Worm (Caenorhabditis elegans) whole organism, L2 larva: ENCODE results near the gene math-3.

Experiments
- C34F6.9 ChIP-seq: fragments of 150-350 bp; optimal IDR thresholded peaks from 2 replicates; lab custom pipeline; 2014; ENCODE audit warnings: missing biosample characterization, missing genetic modification characterization
- R02D3.7 ChIP-seq: fragments of 150-350 bp; optimal IDR thresholded peaks from 2 replicates; lab custom pipeline; 2014; ENCODE audit warnings: missing biosample characterization, missing genetic modification characterization
- ZK546.5 ChIP-seq: sonication (generic microtip); optimal IDR thresholded peaks from 2 replicates; lab custom pipeline; 2017; ENCODE audit warnings: missing biosample characterization, missing genetic modification characterization
- alr-1 ChIP-seq: fragments of 150-350 bp; optimal IDR thresholded peaks from 2 replicates; lab custom pipeline; 2014; ENCODE audit warnings: missing biosample characterization, missing genetic modification characterization
- aly-2 ChIP-seq: fragments of 150-350 bp; optimal IDR thresholded peaks from 2 replicates; lab custom pipeline; 2014; ENCODE audit warnings: missing biosample characterization, missing genetic modification characterization
- ceh-16 ChIP-seq: fragments of 150-350 bp; optimal IDR thresholded peaks from 2 replicates; lab custom pipeline; 2014; ENCODE audit warnings: missing biosample characterization, missing genetic modification characterization
- ceh-82 ChIP-seq: fragments of 150-350 bp; optimal IDR thresholded peaks from 2 replicates; lab custom pipeline; 2014; ENCODE audit warnings: missing biosample characterization, missing genetic modification characterization
- crh-2 ChIP-seq: sonication (generic microtip); optimal IDR thresholded peaks from 2 replicates; lab custom pipeline; 2017; ENCODE audit warnings: missing biosample characterization, missing genetic modification characterization
- dmd-4 ChIP-seq: sonication (generic microtip); optimal IDR thresholded peaks from 2 replicates; lab custom pipeline; 2017; ENCODE audit warnings: missing biosample characterization, missing genetic modification characterization
- elt-1 ChIP-seq: fragments of 150-350 bp; optimal IDR thresholded peaks from 2 replicates; lab custom pipeline; 2014; ENCODE audit warnings: missing biosample characterization, missing genetic modification characterization
- elt-3 ChIP-seq: sonication (generic microtip); optimal IDR thresholded peaks from 2 replicates; lab custom pipeline; 2017; ENCODE audit warnings: missing biosample characterization, missing genetic modification characterization
- fos-1 ChIP-seq: fragments of 150-350 bp; optimal IDR thresholded peaks from 2 replicates; lab custom pipeline; 2014; ENCODE audit warnings: missing biosample characterization, missing genetic modification characterization
- lin-11 ChIP-seq: fragments of 150-350 bp; sonication (generic microtip); optimal IDR thresholded peaks from 2 replicates; lab custom pipeline; 2014; ENCODE audit warnings: missing biosample characterization, missing genetic modification characterization, inconsistent platforms, mixed read lengths
- lin-13 ChIP-seq: fragments of 150-350 bp; optimal IDR thresholded peaks from 2 replicates; lab custom pipeline; 2014; ENCODE audit warnings: missing biosample characterization, missing genetic modification reagents, missing genetic modification characterization
- lin-39 ChIP-seq: fragments of 150-350 bp; optimal IDR thresholded peaks from 2 replicates; lab custom pipeline; 2014; ENCODE audit warnings: missing biosample characterization, missing genetic modification reagents, missing genetic modification characterization
- lsy-2 ChIP-seq, 2 experiments: fragments of 150-350 bp in 1 of 2; sonication (generic microtip) in 1 of 2; optimal IDR thresholded peaks; 2 replicates each; lab custom pipeline; 2014 to 2017; ENCODE audit warnings: missing biosample characterization in 2 of 2, missing genetic modification characterization in 2 of 2
- mab-5 ChIP-seq: fragments of 150-350 bp; optimal IDR thresholded peaks from 2 replicates; lab custom pipeline; 2014; ENCODE audit warnings: missing biosample characterization, missing genetic modification characterization
- mbf-1 ChIP-seq: sonication (generic microtip); optimal IDR thresholded peaks from 2 replicates; lab custom pipeline; 2017; ENCODE audit warnings: missing biosample characterization, missing genetic modification characterization
- mdl-1 ChIP-seq, 2 experiments: fragments of 150-350 bp in 1 of 2; sonication (generic microtip) in 1 of 2; optimal IDR thresholded peaks; 2 replicates each; lab custom pipeline; 2017; ENCODE audit warnings: missing biosample characterization in 2 of 2, missing genetic modification characterization in 2 of 2
- nhr-10 ChIP-seq: sonication (generic microtip); optimal IDR thresholded peaks from 2 replicates; lab custom pipeline; 2017; ENCODE audit warnings: missing biosample characterization, missing genetic modification characterization
- nhr-11 ChIP-seq: fragments of 150-350 bp; optimal IDR thresholded peaks from 2 replicates; lab custom pipeline; 2014; ENCODE audit warnings: missing biosample characterization, missing genetic modification characterization
- nhr-21 ChIP-seq: fragments of 150-350 bp; optimal IDR thresholded peaks from 2 replicates; lab custom pipeline; 2014; ENCODE audit warnings: missing biosample characterization, missing genetic modification characterization
- nhr-237 ChIP-seq: fragments of 150-350 bp; optimal IDR thresholded peaks from 2 replicates; lab custom pipeline; 2014; ENCODE audit warnings: missing biosample characterization, missing genetic modification characterization
- nhr-6 ChIP-seq: fragments of 150-350 bp; optimal IDR thresholded peaks from 2 replicates; lab custom pipeline; 2014; ENCODE audit warnings: missing biosample characterization, missing genetic modification characterization
- nhr-77 ChIP-seq: fragments of 150-350 bp; optimal IDR thresholded peaks from 2 replicates; lab custom pipeline; 2014; ENCODE audit warnings: missing biosample characterization, missing genetic modification characterization
- peb-1 ChIP-seq: fragments of 150-350 bp; optimal IDR thresholded peaks from 2 replicates; lab custom pipeline; 2014; ENCODE audit warnings: missing biosample characterization, missing genetic modification characterization
- sem-4 ChIP-seq: fragments of 150-350 bp; optimal IDR thresholded peaks from 2 replicates; lab custom pipeline; 2014; ENCODE audit warnings: missing biosample characterization, missing genetic modification reagents, missing genetic modification characterization
- skn-1 ChIP-seq: sonication (generic microtip); optimal IDR thresholded peaks from 2 replicates; lab custom pipeline; 2017; ENCODE audit warnings: missing biosample characterization, missing genetic modification characterization
- sma-9 ChIP-seq, 2 experiments: fragments of 150-350 bp in 1 of 2; sonication (generic microtip) in 1 of 2; optimal IDR thresholded peaks; 2 replicates each; lab custom pipeline; 2014 to 2016; ENCODE audit warnings: missing genetic modification characterization in 2 of 2, mild to moderate bottlenecking in 1 of 2, missing biosample characterization in 1 of 2, missing compliant biosample characterization in 1 of 2, missing genetic modification reagents in 1 of 2, moderate library complexity in 1 of 2
- snpc-4 ChIP-seq: fragments of 150-350 bp; optimal IDR thresholded peaks from 2 replicates; lab custom pipeline; 2014; ENCODE audit warnings: missing biosample characterization, missing genetic modification characterization
- unc-39 ChIP-seq: fragments of 150-350 bp; optimal IDR thresholded peaks from 2 replicates; lab custom pipeline; 2014; ENCODE audit warnings: missing biosample characterization, missing genetic modification characterization
- unc-55 ChIP-seq: fragments of 150-350 bp; sonication (generic microtip); optimal IDR thresholded peaks from 3 replicates; lab custom pipeline; 2014; ENCODE audit warnings: missing biosample characterization, missing genetic modification reagents, missing genetic modification characterization
- ztf-1 ChIP-seq: fragments of 200-800 bp; sonication (Bioruptor generic); conservative IDR thresholded peaks from 2 replicates; pipeline ENCODE4 v1.3.6; 2022; ENCODE audit warnings: missing genetic modification characterization, missing compliant biosample characterization
- ztf-11 ChIP-seq: sonication (generic microtip); optimal IDR thresholded peaks from 2 replicates; lab custom pipeline; 2017; ENCODE audit warnings: missing biosample characterization, missing genetic modification characterization
- ztf-4 ChIP-seq: fragments of 150-350 bp; optimal IDR thresholded peaks from 2 replicates; lab custom pipeline; 2014; ENCODE audit warnings: missing biosample characterization, missing genetic modification characterization

The math-3 gene

ce11 chrII:1782474-1782873 is 10.6 kb downstream of the math-3 start, which contains the start of gene math-4:
Gene math-4, minus strand, starts transcription at chrII:1782574.
- TF ChIP-seq unc-39 (tag; lab: Kevin White, UChicago) = no peak
- no peak for TF ChIP-seq unc-55 (GFP tag; lab: Kevin White, UChicago)
- no peak for TF ChIP-seq mab-5
- no peak for TF ChIP-seq crh-2 (tag; lab: Kevin White, UChicago)
- TF ChIP-seq ztf-1 (GFP tag; lab: Robert Waterston, UW) = no peak

- TF ChIP-seq lin-39 (tag; lab: Kevin White, UChicago) (no peak), R02D3.7 (tag; lab: Kevin White, UChicago) (no peak), alr-1 (no peak), mbf-1 (tag; lab: Kevin White, UChicago) (no peak), C34F6.9 (tag; lab: Kevin White, UChicago) (no peak), lin-13 (GFP tag; lab: Kevin White, UChicago) (no peak), lsy-2 (tag; optimal IDR thresholded peaks at IDR 0.05; lab: Kevin White, UChicago) (no peak), aly-2 (no peak), ZK546.5 (tag; lab: Kevin White, UChicago) (no peak), ceh-82 (tag; lab: Kevin White, UChicago) (no peak), crh-2 (tag; lab: Kevin White, UChicago) (no peak), ceh-16 (tag; lab: Kevin White, UChicago) (no peak), skn-1 (tag; lab: Kevin White, UChicago) (no peak), nhr-77 (no peak), nhr-6 (tag; lab: Kevin White, UChicago) (no peak), nhr-237 (tag; lab: Kevin White, UChicago) (no peak), ztf-11 (tag; lab: Kevin White, UChicago) (no peak), elt-3 (no peak), unc-39 (tag; lab: Kevin White, UChicago) (no peak)
Measured at ce11 chrII:1784799-1785198, 12.9 kb downstream of the math-3 start, which contains the start of gene C08F1.11. Gene C08F1.11, minus strand, starts transcription at chrII:1784899.

- TF ChIP-seq nhr-77 = no peak
- TF ChIP-seq snpc-4 = no peak
- TF ChIP-seq mdl-1 (tag; optimal IDR thresholded peaks at IDR 0.05; lab: Kevin White, UChicago) = no peak
- TF ChIP-seq lin-13 (GFP tag; lab: Kevin White, UChicago) = no peak
- no peak for TF ChIP-seq fos-1 (tag; lab: Kevin White, UChicago)
- TF ChIP-seq nhr-11 (tag; lab: Kevin White, UChicago) = no peak
- TF ChIP-seq nhr-21 (tag; lab: Kevin White, UChicago) = no peak
- no peak for TF ChIP-seq dmd-4
- TF ChIP-seq ceh-82 (tag; lab: Kevin White, UChicago) = no peak
- no peak for TF ChIP-seq sem-4 (tag; lab: Kevin White, UChicago)
- TF ChIP-seq nhr-237 (tag; lab: Kevin White, UChicago) = no peak
- TF ChIP-seq ztf-1 (GFP tag; lab: Robert Waterston, UW) = no peak
- TF ChIP-seq mab-5 = no peak
- TF ChIP-seq aly-2 = no peak
- no peak for TF ChIP-seq peb-1 (tag; lab: Kevin White, UChicago)
- TF ChIP-seq nhr-10 = no peak
- TF ChIP-seq lin-11 (tag; lab: Kevin White, UChicago) = no peak
- TF ChIP-seq ZK546.5 (tag; lab: Kevin White, UChicago) = no peak
Measured at ce11 chrII:1786209-1786608, 14.3 kb downstream of the math-3 start, which contains the start of gene C08F1.10. Gene C08F1.10, minus strand, starts transcription at chrII:1786309.

- TF ChIP-seq fos-1 (tag; lab: Kevin White, UChicago) = no peak
- no peak for TF ChIP-seq R02D3.7 (tag; lab: Kevin White, UChicago)
- TF ChIP-seq sem-4 (tag; lab: Kevin White, UChicago) = no peak
- TF ChIP-seq elt-1 = no peak
- TF ChIP-seq ZK546.5 (tag; lab: Kevin White, UChicago) = no peak
- no peak for TF ChIP-seq ztf-4 (tag; lab: Kevin White, UChicago)
- no peak for TF ChIP-seq sma-9 (GFP tag; optimal IDR thresholded peaks at IDR 0.05; lab: Kevin White, UChicago)
- no peak for TF ChIP-seq sma-9 (tag; optimal IDR thresholded peaks at IDR 0.05; lab: Kevin White, UChicago)
- TF ChIP-seq aly-2 = no peak
- TF ChIP-seq nhr-6 (tag; lab: Kevin White, UChicago) = no peak
- no peak for TF ChIP-seq peb-1 (tag; lab: Kevin White, UChicago)
Measured at ce11 chrII:1787208-1787607, 15.3 kb downstream of the math-3 start.
